Worm (Caenorhabditis elegans) whole organism, mixed stage, embryonic: ENCODE measurements around the gene F09E5.3.
A peak's percentile ranks its signal among the peaks of the same experiment; 100 is the strongest.

ENCODE experiments used
- M03D4.4 ChIP-seq: sonication (generic microtip); optimal IDR thresholded peaks from 2 replicates; lab custom pipeline; 2017; ENCODE audit warnings: mild to moderate bottlenecking, missing genetic modification characterization, missing compliant biosample characterization
- bed-3 ChIP-seq: fragments of 200-800 bp; sonication (Bioruptor generic); optimal IDR thresholded peaks from 3 replicates; lab custom pipeline; 2018; ENCODE audit warnings: mild to moderate bottlenecking, missing genetic modification characterization, moderate library complexity, missing compliant biosample characterization
- ceh-39 ChIP-seq: fragments of 150-350 bp; optimal IDR thresholded peaks from 2 replicates; lab custom pipeline; 2014; ENCODE audit warnings: missing biosample characterization, missing genetic modification characterization
- ceh-43 ChIP-seq: fragments of 200-800 bp; sonication (Bioruptor generic); optimal IDR thresholded peaks from 2 replicates; lab custom pipeline; 2018; ENCODE audit warnings: mild to moderate bottlenecking, missing genetic modification characterization, moderate library complexity, missing compliant biosample characterization
- ceh-83 ChIP-seq: fragments of 200-800 bp; sonication (Bioruptor generic); optimal IDR thresholded peaks from 2 replicates; lab custom pipeline; 2018; ENCODE audit warnings: mild to moderate bottlenecking, missing genetic modification characterization, missing compliant biosample characterization
- ces-1 ChIP-seq: fragments of 150-350 bp; optimal IDR thresholded peaks from 2 replicates; lab custom pipeline; 2014; ENCODE audit warnings: missing biosample characterization, missing genetic modification reagents, missing genetic modification characterization
- cnd-1 ChIP-seq: fragments of 200-800 bp; sonication (Bioruptor generic); optimal IDR thresholded peaks from 2 replicates; lab custom pipeline; 2018; ENCODE audit warnings: mild to moderate bottlenecking, missing genetic modification characterization, missing compliant biosample characterization
- drap-1 ChIP-seq: fragments of 200-800 bp; sonication (Bioruptor generic); optimal IDR thresholded peaks from 3 replicates; lab custom pipeline; 2018; ENCODE audit warnings: mild to moderate bottlenecking, missing genetic modification characterization, missing compliant biosample characterization
- elt-3 ChIP-seq: fragments of 150-350 bp; optimal IDR thresholded peaks from 2 replicates; lab custom pipeline; 2014; ENCODE audit warnings: missing biosample characterization, missing genetic modification characterization
- flh-1 ChIP-seq: fragments of 200-800 bp; sonication (Bioruptor generic); optimal IDR thresholded peaks from 2 replicates; lab custom pipeline; 2018; ENCODE audit warnings: mild to moderate bottlenecking, missing genetic modification characterization, moderate library complexity, missing compliant biosample characterization
- ham-2 ChIP-seq: fragments of 200-800 bp; sonication (Bioruptor generic); optimal IDR thresholded peaks from 2 replicates; lab custom pipeline; 2018; ENCODE audit warnings: mild to moderate bottlenecking, missing genetic modification characterization, missing compliant biosample characterization
- hlh-1 ChIP-seq: fragments of 150-350 bp; optimal IDR thresholded peaks from 2 replicates; lab custom pipeline; 2014; ENCODE audit warnings: missing biosample characterization, missing genetic modification reagents, missing genetic modification characterization
- lin-13 ChIP-seq: fragments of 150-350 bp; optimal IDR thresholded peaks from 2 replicates; lab custom pipeline; 2014; ENCODE audit warnings: missing biosample characterization, missing genetic modification characterization
- lin-32 ChIP-seq: fragments of 200-800 bp; sonication (Bioruptor generic); optimal IDR thresholded peaks from 2 replicates; lab custom pipeline; 2018; ENCODE audit warnings: mild to moderate bottlenecking, missing genetic modification characterization, missing compliant biosample characterization
- lsy-2 ChIP-seq: fragments of 150-350 bp; optimal IDR thresholded peaks from 2 replicates; lab custom pipeline; 2014; ENCODE audit warnings: missing biosample characterization, missing genetic modification characterization
- mab-5 ChIP-seq: fragments of 150-350 bp; optimal IDR thresholded peaks from 2 replicates; lab custom pipeline; 2014; ENCODE audit warnings: missing biosample characterization, missing genetic modification characterization
- mep-1 ChIP-seq: fragments of 150-350 bp; optimal IDR thresholded peaks from 2 replicates; lab custom pipeline; 2017; ENCODE audit warnings: missing biosample characterization, missing genetic modification reagents, missing genetic modification characterization, inconsistent platforms
- mls-2 ChIP-seq: sonication (generic microtip); optimal IDR thresholded peaks from 2 replicates; lab custom pipeline; 2016; ENCODE audit warnings: mild to moderate bottlenecking, missing genetic modification characterization, moderate library complexity, missing compliant biosample characterization
- nhr-12 ChIP-seq: fragments of 150-350 bp; optimal IDR thresholded peaks from 2 replicates; lab custom pipeline; 2014; ENCODE audit warnings: missing biosample characterization, missing genetic modification characterization
- nhr-2 ChIP-seq: fragments of 150-350 bp; optimal IDR thresholded peaks from 2 replicates; lab custom pipeline; 2014; ENCODE audit warnings: missing biosample characterization, missing genetic modification characterization
- nhr-237 ChIP-seq: fragments of 150-350 bp; optimal IDR thresholded peaks from 2 replicates; lab custom pipeline; 2014; ENCODE audit warnings: missing biosample characterization, missing genetic modification characterization
- nhr-28 ChIP-seq: fragments of 150-350 bp; optimal IDR thresholded peaks from 2 replicates; lab custom pipeline; 2014; ENCODE audit warnings: missing biosample characterization, missing genetic modification characterization
- pha-4 ChIP-seq: fragments of 150-350 bp; optimal IDR thresholded peaks from 2 replicates; lab custom pipeline; 2018; ENCODE audit warnings: missing biosample characterization, missing genetic modification reagents, missing genetic modification characterization
- sem-2 ChIP-seq: fragments of 200-800 bp; sonication (Bioruptor generic); optimal IDR thresholded peaks from 2 replicates; lab custom pipeline; 2018; ENCODE audit warnings: mild to moderate bottlenecking, missing genetic modification characterization, missing compliant biosample characterization
- sptf-1 ChIP-seq: sonication (generic microtip); optimal IDR thresholded peaks from 2 replicates; lab custom pipeline; 2017; ENCODE audit warnings: mild to moderate bottlenecking, missing genetic modification characterization, moderate library complexity, missing compliant biosample characterization
- unc-120 ChIP-seq: sonication (generic microtip); optimal IDR thresholded peaks from 2 replicates; lab custom pipeline; 2017; ENCODE audit warnings: missing genetic modification characterization, missing compliant biosample characterization; ENCODE audit not compliant: poor library complexity, severe bottlenecking
- unc-39 ChIP-seq: fragments of 150-350 bp; optimal IDR thresholded peaks from 2 replicates; lab custom pipeline; 2014; ENCODE audit warnings: missing biosample characterization, missing genetic modification characterization
- unc-62 ChIP-seq: fragments of 150-350 bp; optimal IDR thresholded peaks from 2 replicates; lab custom pipeline; 2014; ENCODE audit warnings: missing biosample characterization, missing genetic modification reagents, missing genetic modification characterization
- zip-8 ChIP-seq: fragments of 150-350 bp; optimal IDR thresholded peaks from 2 replicates; lab custom pipeline; 2014; ENCODE audit warnings: missing biosample characterization, missing genetic modification characterization

F09E5.3 gene

ce11 chrII:5379614-5380077, 5.8 kb downstream of the F09E5.3 start, which contains the start of gene pkc-3:
Gene pkc-3 (plus strand): TSS chrII:5380027.
- TF ChIP-seq sptf-1 (tag; lab: Kevin White, UChicago) (peak; percentile 20), lsy-2 (tag; lab: Kevin White, UChicago) (peak; percentile 2), nhr-28 (tag; lab: Kevin White, UChicago) (no peak), nhr-237 (peak; percentile 32), ham-2 (peak; percentile 57), zip-8 (no peak), nhr-2 (tag; lab: Kevin White, UChicago) (peak; percentile 90), ceh-83 (GFP tag; lab: Kevin White, UChicago) (no peak), mep-1 (tag; lab: Kevin White, UChicago) (peak; percentile 47), cnd-1 (tag; lab: Kevin White, UChicago) (peak; percentile 24)
- TF ChIP-seq, all 35 proteins: peak for 7

ce11 chrII:5384282-5384681, 10.5 kb downstream of the F09E5.3 start:
- TF ChIP-seq mep-1 (tag; lab: Kevin White, UChicago) (no peak), ceh-83 (GFP tag; lab: Kevin White, UChicago) (no peak), mab-5 (tag; lab: Kevin White, UChicago) (no peak), unc-39 (tag; lab: Kevin White, UChicago) (no peak), pha-4 (tag; lab: Kevin White, UChicago) (no peak), M03D4.4 (no peak), elt-3 (no peak), nhr-2 (tag; lab: Kevin White, UChicago) (no peak)

- TF ChIP-seq ceh-43 (no peak), pha-4 (tag; lab: Kevin White, UChicago) (no peak), bed-3 (no peak), flh-1 (GFP tag; lab: Kevin White, UChicago) (no peak), mls-2 (tag; lab: Kevin White, UChicago) (no peak), sem-2 (GFP tag; lab: Kevin White, UChicago) (no peak), nhr-2 (tag; lab: Kevin White, UChicago) (no peak), unc-120 (no peak), zip-8 (no peak), ceh-39 (no peak), drap-1 (GFP tag; lab: Kevin White, UChicago) (no peak), M03D4.4 (no peak), sptf-1 (tag; lab: Kevin White, UChicago) (no peak), cnd-1 (tag; lab: Kevin White, UChicago) (no peak), ces-1 (GFP tag; lab: Kevin White, UChicago) (no peak), nhr-12 (tag; lab: Kevin White, UChicago) (no peak)
Measured at ce11 chrII:5387217-5387616, 13.4 kb downstream of the F09E5.3 start, which contains the start of gene ccpp-6. Gene ccpp-6 (minus strand): TSS chrII:5387317.

- no peak for TF ChIP-seq ceh-83 (GFP tag; lab: Kevin White, UChicago)
- no peak for TF ChIP-seq lsy-2 (tag; lab: Kevin White, UChicago)
- no peak for TF ChIP-seq hlh-1 (tag; lab: Kevin White, UChicago)
- TF ChIP-seq sptf-1 (tag; lab: Kevin White, UChicago), result no peak
- no peak for TF ChIP-seq mab-5 (tag; lab: Kevin White, UChicago)
- TF ChIP-seq elt-3, result no peak
- no peak for TF ChIP-seq lin-32 (GFP tag; lab: Kevin White, UChicago)
- no peak for TF ChIP-seq pha-4 (tag; lab: Kevin White, UChicago)
- no peak for TF ChIP-seq ces-1 (GFP tag; lab: Kevin White, UChicago)
- no peak for TF ChIP-seq nhr-28 (tag; lab: Kevin White, UChicago)
- TF ChIP-seq, all 35 proteins: peak for 0
Measured at ce11 chrII:5388786-5389421, 15.1 kb downstream of the F09E5.3 start, which contains the start of gene rsp-4. Gene rsp-4 (minus strand): TSS chrII:5388836.

ce11 chrII:5389831-5390323, 16.1 kb downstream of the F09E5.3 start, which contains the start of gene ndx-6:
Gene ndx-6 (minus strand): TSS chrII:5389881.
- TF ChIP-seq sptf-1 (tag; lab: Kevin White, UChicago) (peak; percentile 71), hlh-1 (tag; lab: Kevin White, UChicago) (peak; percentile 25), nhr-237 (peak; percentile 74), unc-62 (GFP tag; lab: Kevin White, UChicago) (peak; percentile 7), mab-5 (tag; lab: Kevin White, UChicago) (no peak), M03D4.4 (peak; percentile 46), zip-8 (peak; percentile 19), drap-1 (GFP tag; lab: Kevin White, UChicago) (peak; percentile 25), ceh-83 (GFP tag; lab: Kevin White, UChicago) (peak; percentile 2), lin-13 (tag; lab: Kevin White, UChicago) (peak; percentile 75), elt-3 (no peak), sem-2 (GFP tag; lab: Kevin White, UChicago) (no peak), mep-1 (tag; lab: Kevin White, UChicago) (peak; percentile 92), unc-120 (peak; percentile 50), ham-2 (no peak), ces-1 (GFP tag; lab: Kevin White, UChicago) (peak; percentile 34), mls-2 (tag; lab: Kevin White, UChicago) (peak; percentile 61), lsy-2 (tag; lab: Kevin White, UChicago) (peak; percentile 78), pha-4 (tag; lab: Kevin White, UChicago) (peak; percentile 82)
